Fruit fly (Drosophila melanogaster): ENCODE measurements around the gene promL.
A peak's percentile ranks its signal among the peaks of the same experiment; 100 is the strongest.

- TF ChIP-seq CG32767 (GFP tag; IDR thresholded peaks at IDR 0.05) = no peak
- TF ChIP-seq CG6765 (GFP tag; optimal IDR thresholded peaks at IDR 0.05) = peak; percentile 3
- TF ChIP-seq H2.0 (GFP tag; IDR thresholded peaks at IDR 0.05) = no peak
These were observed 21.7 kb upstream of the promL start for dm6 chr3L:3149060-3149872.
